Worm (Caenorhabditis elegans): ENCODE results near the gene Y42H9B.3.

Gene Y42H9B.3

ce11 chrIV:8036492-8036891, 24.3 kb upstream of the Y42H9B.3 start:
- TF ChIP-seq ztf-23 (GFP tag; IDR thresholded peaks at IDR 0.05) (no peak), klf-2 (GFP tag; conservative IDR thresholded peaks at IDR 0.05) (no peak), ztf-29 (GFP tag; IDR thresholded peaks at IDR 0.05) (no peak), med-1 (GFP tag; optimal IDR thresholded peaks at IDR 0.05; ENCODE audit: insufficient read depth) (no peak), tab-1 (GFP tag; IDR thresholded peaks at IDR 0.05) (no peak), ref-1 (GFP tag; conservative IDR thresholded peaks at IDR 0.05) (no peak), T22C8.4 (GFP tag; IDR thresholded peaks at IDR 0.05) (no peak), cog-1 (tag; optimal IDR thresholded peaks at IDR 0.05) (no peak), flt-1 (GFP tag; IDR thresholded peaks at IDR 0.05) (no peak)

ce11 chrIV:8034182-8034581, 22.0 kb upstream of the Y42H9B.3 start:
- TF ChIP-seq klf-2 (GFP tag; conservative IDR thresholded peaks at IDR 0.05): no peak
- no peak for TF ChIP-seq med-1 (GFP tag; optimal IDR thresholded peaks at IDR 0.05; ENCODE audit: insufficient read depth)
- no peak for TF ChIP-seq flt-1 (GFP tag; IDR thresholded peaks at IDR 0.05)
- TF ChIP-seq ztf-29 (GFP tag; IDR thresholded peaks at IDR 0.05): no peak
- TF ChIP-seq cog-1 (tag; optimal IDR thresholded peaks at IDR 0.05): no peak
- no peak for TF ChIP-seq ref-1 (GFP tag; conservative IDR thresholded peaks at IDR 0.05)
- TF ChIP-seq tab-1 (GFP tag; IDR thresholded peaks at IDR 0.05): no peak

ce11 chrIV:8032135-8032915, 20.1 kb upstream of the Y42H9B.3 start:
- TF ChIP-seq tab-1 (GFP tag; IDR thresholded peaks at IDR 0.05) (no peak), klf-2 (GFP tag; conservative IDR thresholded peaks at IDR 0.05) (no peak), ref-1 (GFP tag; conservative IDR thresholded peaks at IDR 0.05) (no peak), ztf-23 (GFP tag; IDR thresholded peaks at IDR 0.05) (no peak), med-1 (GFP tag; optimal IDR thresholded peaks at IDR 0.05; ENCODE audit: insufficient read depth) (no peak), ztf-29 (GFP tag; IDR thresholded peaks at IDR 0.05) (no peak), cog-1 (tag; optimal IDR thresholded peaks at IDR 0.05) (no peak), flt-1 (GFP tag; IDR thresholded peaks at IDR 0.05) (no peak), T22C8.4 (GFP tag; IDR thresholded peaks at IDR 0.05) (no peak)

ce11 chrIV:8030099-8030498, 17.9 kb upstream of the Y42H9B.3 start:
- TF ChIP-seq ref-1 (GFP tag; conservative IDR thresholded peaks at IDR 0.05) (no peak), cog-1 (tag; optimal IDR thresholded peaks at IDR 0.05) (no peak), ztf-29 (GFP tag; IDR thresholded peaks at IDR 0.05) (no peak), ztf-23 (GFP tag; IDR thresholded peaks at IDR 0.05) (no peak), med-1 (GFP tag; optimal IDR thresholded peaks at IDR 0.05; ENCODE audit: insufficient read depth) (no peak), T22C8.4 (GFP tag; IDR thresholded peaks at IDR 0.05) (no peak), flt-1 (GFP tag; IDR thresholded peaks at IDR 0.05) (no peak), tab-1 (GFP tag; IDR thresholded peaks at IDR 0.05) (no peak), klf-2 (GFP tag; conservative IDR thresholded peaks at IDR 0.05) (no peak)

- no peak for TF ChIP-seq ztf-23 (GFP tag; IDR thresholded peaks at IDR 0.05)
- no peak for TF ChIP-seq tab-1 (GFP tag; IDR thresholded peaks at IDR 0.05)
- TF ChIP-seq klf-2 (GFP tag; conservative IDR thresholded peaks at IDR 0.05): no peak
Observed at ce11 chrIV:8029413-8029812, 17.2 kb upstream of the Y42H9B.3 start, which contains the start of gene nhr-31. Gene nhr-31, minus strand, starts transcription at chrIV:8029513.

ce11 chrIV:8028372-8028771, 16.1 kb upstream of the Y42H9B.3 start:
- TF ChIP-seq ref-1 (GFP tag; conservative IDR thresholded peaks at IDR 0.05) (no peak), cog-1 (tag; optimal IDR thresholded peaks at IDR 0.05) (no peak), med-1 (GFP tag; optimal IDR thresholded peaks at IDR 0.05; ENCODE audit: insufficient read depth) (no peak), ztf-23 (GFP tag; IDR thresholded peaks at IDR 0.05) (no peak), flt-1 (GFP tag; IDR thresholded peaks at IDR 0.05) (no peak), tab-1 (GFP tag; IDR thresholded peaks at IDR 0.05) (no peak), klf-2 (GFP tag; conservative IDR thresholded peaks at IDR 0.05) (no peak), T22C8.4 (GFP tag; IDR thresholded peaks at IDR 0.05) (no peak), ztf-29 (GFP tag; IDR thresholded peaks at IDR 0.05) (no peak)

- TF ChIP-seq flt-1 (GFP tag; IDR thresholded peaks at IDR 0.05) (no peak), ztf-29 (GFP tag; IDR thresholded peaks at IDR 0.05) (no peak), T22C8.4 (GFP tag; IDR thresholded peaks at IDR 0.05) (no peak), ref-1 (GFP tag; conservative IDR thresholded peaks at IDR 0.05) (no peak), klf-2 (GFP tag; conservative IDR thresholded peaks at IDR 0.05) (no peak), cog-1 (tag; optimal IDR thresholded peaks at IDR 0.05) (no peak), tab-1 (GFP tag; IDR thresholded peaks at IDR 0.05) (no peak), ztf-23 (GFP tag; IDR thresholded peaks at IDR 0.05) (no peak), med-1 (GFP tag; optimal IDR thresholded peaks at IDR 0.05; ENCODE audit: insufficient read depth) (no peak)
Observed at ce11 chrIV:8027293-8027866, 15.2 kb upstream of the Y42H9B.3 start.

ce11 chrIV:8026361-8026760, 14.1 kb upstream of the Y42H9B.3 start:
- no peak for TF ChIP-seq T22C8.4 (GFP tag; IDR thresholded peaks at IDR 0.05)
- TF ChIP-seq ztf-23 (GFP tag; IDR thresholded peaks at IDR 0.05): no peak
- no peak for TF ChIP-seq cog-1 (tag; optimal IDR thresholded peaks at IDR 0.05)
- no peak for TF ChIP-seq ref-1 (GFP tag; conservative IDR thresholded peaks at IDR 0.05)
- TF ChIP-seq med-1 (GFP tag; optimal IDR thresholded peaks at IDR 0.05; ENCODE audit: insufficient read depth): no peak
- no peak for TF ChIP-seq flt-1 (GFP tag; IDR thresholded peaks at IDR 0.05)
- TF ChIP-seq ztf-29 (GFP tag; IDR thresholded peaks at IDR 0.05): no peak
- no peak for TF ChIP-seq klf-2 (GFP tag; conservative IDR thresholded peaks at IDR 0.05)
- no peak for TF ChIP-seq tab-1 (GFP tag; IDR thresholded peaks at IDR 0.05)

- no peak for TF ChIP-seq ztf-23 (GFP tag; IDR thresholded peaks at IDR 0.05)
- no peak for TF ChIP-seq med-1 (GFP tag; optimal IDR thresholded peaks at IDR 0.05; ENCODE audit: insufficient read depth)
- no peak for TF ChIP-seq T22C8.4 (GFP tag; IDR thresholded peaks at IDR 0.05)
- no peak for TF ChIP-seq ztf-29 (GFP tag; IDR thresholded peaks at IDR 0.05)
- no peak for TF ChIP-seq cog-1 (tag; optimal IDR thresholded peaks at IDR 0.05)
- TF ChIP-seq klf-2 (GFP tag; conservative IDR thresholded peaks at IDR 0.05): no peak
- no peak for TF ChIP-seq flt-1 (GFP tag; IDR thresholded peaks at IDR 0.05)
- TF ChIP-seq tab-1 (GFP tag; IDR thresholded peaks at IDR 0.05): no peak
- no peak for TF ChIP-seq ref-1 (GFP tag; conservative IDR thresholded peaks at IDR 0.05)
Observed at ce11 chrIV:8023861-8024260, 11.6 kb upstream of the Y42H9B.3 start.
